Worm (Caenorhabditis elegans) whole organism, L1 larva: ENCODE measurements around the gene dyci-1.

Source experiments
- C04F5.9 ChIP-seq: sonication (generic microtip); optimal IDR thresholded peaks from 2 replicates; lab custom pipeline; 2016; ENCODE audit warnings: missing genetic modification characterization, missing compliant biosample characterization
- C16A3.4 ChIP-seq: fragments of 150-350 bp; optimal IDR thresholded peaks from 2 replicates; lab custom pipeline; 2014; ENCODE audit warnings: missing biosample characterization, missing genetic modification characterization
- C34B4.2 ChIP-seq: sonication (generic microtip); optimal IDR thresholded peaks from 2 replicates; lab custom pipeline; 2017; ENCODE audit warnings: mild to moderate bottlenecking, missing genetic modification characterization, missing compliant biosample characterization
- F16B12.6 ChIP-seq: fragments of 150-350 bp; optimal IDR thresholded peaks from 2 replicates; lab custom pipeline; 2014; ENCODE audit warnings: missing biosample characterization, missing genetic modification characterization
- Y116A8C.19 ChIP-seq: sonication (generic microtip); optimal IDR thresholded peaks from 2 replicates; lab custom pipeline; 2016; ENCODE audit warnings: missing compliant biosample characterization, missing genetic modification characterization, borderline replicate concordance
- aha-1 ChIP-seq: fragments of 150-350 bp; optimal IDR thresholded peaks from 2 replicates; lab custom pipeline; 2014; ENCODE audit warnings: missing biosample characterization, missing genetic modification characterization
- aly-2 ChIP-seq: fragments of 150-350 bp; optimal IDR thresholded peaks from 2 replicates; lab custom pipeline; 2014; ENCODE audit warnings: missing biosample characterization, missing genetic modification characterization
- ama-1 ChIP-seq: fragments of 150-350 bp; optimal IDR thresholded peaks from 2 replicates; lab custom pipeline; 2014
- blmp-1 ChIP-seq: fragments of 150-350 bp; optimal IDR thresholded peaks from 2 replicates; lab custom pipeline; 2014; ENCODE audit warnings: missing biosample characterization, missing genetic modification characterization
- ceh-8 ChIP-seq: fragments of 200-800 bp; sonication (Bioruptor generic); optimal IDR thresholded peaks from 2 replicates; lab custom pipeline; 2018; ENCODE audit warnings: mild to moderate bottlenecking, missing genetic modification characterization, moderate library complexity, missing compliant biosample characterization
- ceh-82 ChIP-seq, 3 experiments: fragments of 150-350 bp in 1 of 3; sonication (generic microtip) in 2 of 3; optimal IDR thresholded peaks; 2 replicates each; lab custom pipeline; 2014 to 2017; ENCODE audit warnings: missing biosample characterization in 3 of 3, missing genetic modification characterization in 3 of 3
- ceh-90 ChIP-seq: sonication (generic microtip); optimal IDR thresholded peaks from 2 replicates; lab custom pipeline; 2016; ENCODE audit warnings: missing genetic modification characterization, missing compliant biosample characterization
- dpl-1 ChIP-seq, 3 experiments: fragments of 150-350 bp in 2 of 3; sonication (generic microtip) in 1 of 3; optimal IDR thresholded peaks; 2 replicates each; lab custom pipeline; 2014 to 2017; ENCODE audit warnings: missing biosample characterization in 3 of 3, missing genetic modification characterization in 3 of 3, missing genetic modification reagents in 3 of 3
- dsc-1 ChIP-seq: sonication (generic microtip); optimal IDR thresholded peaks from 2 replicates; lab custom pipeline; 2016; ENCODE audit warnings: mild to moderate bottlenecking, missing genetic modification characterization, missing compliant biosample characterization
- efl-1 ChIP-seq, 4 experiments: fragments of 150-350 bp; optimal IDR thresholded peaks in 3 of 4; peaks in 1 of 4; 1 replicate in 1 of 4; 2 replicates in 3 of 4; lab custom pipeline; 2014; ENCODE audit warnings: missing biosample characterization in 2 of 4, missing genetic modification characterization in 2 of 4, missing genetic modification reagents in 2 of 4
- egl-27 ChIP-seq, 2 experiments: fragments of 150-350 bp in 1 of 2; sonication (generic microtip); optimal IDR thresholded peaks; 3 replicates each; lab custom pipeline; 2017 to 2018; ENCODE audit warnings: missing biosample characterization in 2 of 2, missing genetic modification characterization in 2 of 2, missing genetic modification reagents in 2 of 2
- elt-2 ChIP-seq: sonication (generic microtip); optimal IDR thresholded peaks from 2 replicates; lab custom pipeline; 2016; ENCODE audit warnings: missing genetic modification characterization, mild to moderate bottlenecking, inconsistent platforms, missing compliant biosample characterization, missing genetic modification reagents
- ets-5 ChIP-seq: fragments of 200-800 bp; sonication (Bioruptor generic); IDR thresholded peaks from 2 replicates; pipeline ENCODE4 v1.3.6; 2022; ENCODE audit warnings: missing genetic modification characterization, missing compliant biosample characterization
- hlh-17 ChIP-seq: fragments of 200-800 bp; sonication (Bioruptor generic); optimal IDR thresholded peaks from 2 replicates; lab custom pipeline; 2018; ENCODE audit warnings: missing genetic modification characterization, mild to moderate bottlenecking, missing compliant biosample characterization, moderate library complexity, borderline replicate concordance
- irx-1 ChIP-seq: sonication (generic microtip); optimal IDR thresholded peaks from 2 replicates; lab custom pipeline; 2016; ENCODE audit warnings: missing genetic modification characterization, missing compliant biosample characterization
- isw-1 ChIP-seq: fragments of 200-800 bp; sonication (Bioruptor generic); IDR thresholded peaks from 2 replicates; pipeline ENCODE4 v1.3.6; 2022; ENCODE audit warnings: missing genetic modification characterization, missing compliant biosample characterization
- jun-1 ChIP-seq: fragments of 150-350 bp; optimal IDR thresholded peaks from 2 replicates; lab custom pipeline; 2014; ENCODE audit warnings: missing biosample characterization, missing genetic modification reagents, missing genetic modification characterization
- lin-13 ChIP-seq: fragments of 150-350 bp; optimal IDR thresholded peaks from 2 replicates; lab custom pipeline; 2014; ENCODE audit warnings: missing biosample characterization, missing genetic modification reagents, missing genetic modification characterization
- lin-15B ChIP-seq: fragments of 150-350 bp; sonication (generic microtip); optimal IDR thresholded peaks from 3 replicates; lab custom pipeline; 2014; ENCODE audit warnings: missing biosample characterization, missing genetic modification characterization
- lin-35 ChIP-seq, 2 experiments: fragments of 150-350 bp; optimal IDR thresholded peaks; 2 replicates each; lab custom pipeline; 2014; ENCODE audit warnings: missing biosample characterization in 2 of 2, missing genetic modification characterization in 2 of 2, missing genetic modification reagents in 2 of 2
- lin-39 ChIP-seq: fragments of 150-350 bp; optimal IDR thresholded peaks from 2 replicates; lab custom pipeline; 2014; ENCODE audit warnings: missing biosample characterization, missing genetic modification reagents, missing genetic modification characterization
- mab-9 ChIP-seq: fragments of 200-800 bp; sonication (Bioruptor generic); IDR thresholded peaks from 2 replicates; pipeline ENCODE4 v1.3.6; 2022; ENCODE audit warnings: missing genetic modification reagents, missing genetic modification characterization, missing compliant biosample characterization
- mdl-1 ChIP-seq, 2 experiments: fragments of 150-350 bp; optimal IDR thresholded peaks; 2 replicates each; lab custom pipeline; 2014 to 2017; ENCODE audit warnings: missing biosample characterization in 2 of 2, missing genetic modification characterization in 2 of 2, inconsistent platforms in 1 of 2
- mep-1 ChIP-seq: fragments of 150-350 bp; optimal IDR thresholded peaks from 2 replicates; lab custom pipeline; 2014; ENCODE audit warnings: missing biosample characterization, missing genetic modification characterization
- nhr-12 ChIP-seq: sonication (generic microtip); optimal IDR thresholded peaks from 2 replicates; lab custom pipeline; 2017; ENCODE audit warnings: missing biosample characterization, missing genetic modification characterization
- nhr-20 ChIP-seq: sonication (generic microtip); optimal IDR thresholded peaks from 2 replicates; lab custom pipeline; 2016; ENCODE audit warnings: mild to moderate bottlenecking, missing genetic modification characterization, missing compliant biosample characterization
- nhr-237 ChIP-seq: fragments of 150-350 bp; optimal IDR thresholded peaks from 2 replicates; lab custom pipeline; 2014; ENCODE audit warnings: missing biosample characterization, missing genetic modification characterization
- nhr-47 ChIP-seq: sonication (generic microtip); optimal IDR thresholded peaks from 2 replicates; lab custom pipeline; 2016; ENCODE audit warnings: mild to moderate bottlenecking, missing genetic modification characterization, moderate library complexity, missing compliant biosample characterization
- nhr-77 ChIP-seq: fragments of 150-350 bp; optimal IDR thresholded peaks from 2 replicates; lab custom pipeline; 2014; ENCODE audit warnings: missing biosample characterization, missing genetic modification characterization
- nhr-84 ChIP-seq: sonication (generic microtip); optimal IDR thresholded peaks from 2 replicates; lab custom pipeline; 2017; ENCODE audit warnings: missing biosample characterization, missing genetic modification characterization
- nhr-85 ChIP-seq: sonication (generic microtip); peaks from one replicate; lab custom pipeline; 2016; ENCODE audit warnings: missing genetic modification characterization, inconsistent platforms, missing compliant biosample characterization
- pag-3 ChIP-seq: sonication (generic microtip); optimal IDR thresholded peaks from 2 replicates; lab custom pipeline; 2017; ENCODE audit warnings: missing genetic modification characterization, mild to moderate bottlenecking, missing compliant biosample characterization, antibody characterized with exemption, borderline replicate concordance; ENCODE audit not compliant: insufficient read depth
- pax-3 ChIP-seq: fragments of 200-800 bp; sonication (Bioruptor generic); optimal IDR thresholded peaks from 2 replicates; lab custom pipeline; 2018; ENCODE audit warnings: mild to moderate bottlenecking, missing genetic modification characterization, moderate library complexity, missing compliant biosample characterization
- snu-23 ChIP-seq: sonication (generic microtip); optimal IDR thresholded peaks from 2 replicates; lab custom pipeline; 2016; ENCODE audit warnings: missing genetic modification characterization, missing compliant biosample characterization
- sox-4 ChIP-seq: sonication (generic microtip); optimal IDR thresholded peaks from 2 replicates; lab custom pipeline; 2016; ENCODE audit warnings: missing genetic modification characterization, missing compliant biosample characterization
- sptf-1 ChIP-seq: fragments of 150-350 bp; optimal IDR thresholded peaks from 2 replicates; lab custom pipeline; 2014; ENCODE audit warnings: missing biosample characterization, missing genetic modification characterization
- sup-37 ChIP-seq: fragments of 200-800 bp; sonication (Bioruptor generic); optimal IDR thresholded peaks from 2 replicates; lab custom pipeline; 2018; ENCODE audit warnings: mild to moderate bottlenecking, missing genetic modification characterization, missing compliant biosample characterization
- swsn-7 ChIP-seq: sonication (generic microtip); optimal IDR thresholded peaks from 2 replicates; lab custom pipeline; 2016; ENCODE audit warnings: missing genetic modification characterization, missing compliant biosample characterization
- unc-86 ChIP-seq: sonication (generic microtip); optimal IDR thresholded peaks from 2 replicates; lab custom pipeline; 2016; ENCODE audit warnings: missing genetic modification characterization, missing compliant biosample characterization
- vab-15 ChIP-seq: sonication (generic microtip); optimal IDR thresholded peaks from 2 replicates; lab custom pipeline; 2017; ENCODE audit warnings: missing genotype, mild to moderate bottlenecking, missing genetic modification characterization, missing compliant biosample characterization
- xbp-1 ChIP-seq: sonication (generic microtip); optimal IDR thresholded peaks from 2 replicates; lab custom pipeline; 2016; ENCODE audit warnings: missing genetic modification characterization, missing compliant biosample characterization
- zag-1 ChIP-seq: fragments of 150-350 bp; optimal IDR thresholded peaks from 2 replicates; lab custom pipeline; 2014; ENCODE audit warnings: missing biosample characterization, missing genetic modification characterization
- ztf-11 ChIP-seq, 2 experiments: sonication (generic microtip); optimal IDR thresholded peaks; 2 replicates each; lab custom pipeline; 2016 to 2017; ENCODE audit warnings: missing genetic modification characterization in 2 of 2, missing biosample characterization in 1 of 2, missing compliant biosample characterization in 1 of 2

Gene dyci-1

ce11 chrIV:6757614-6758013, 27.5 kb downstream of the dyci-1 start:
- TF ChIP-seq Y116A8C.19 (no peak), lin-39 (tag; lab: Kevin White, UChicago) (no peak), ceh-82 (tag; optimal IDR thresholded peaks at IDR 0.05; lab: Kevin White, UChicago) (no peak), nhr-84 (tag; lab: Kevin White, UChicago) (no peak)

DNA sequence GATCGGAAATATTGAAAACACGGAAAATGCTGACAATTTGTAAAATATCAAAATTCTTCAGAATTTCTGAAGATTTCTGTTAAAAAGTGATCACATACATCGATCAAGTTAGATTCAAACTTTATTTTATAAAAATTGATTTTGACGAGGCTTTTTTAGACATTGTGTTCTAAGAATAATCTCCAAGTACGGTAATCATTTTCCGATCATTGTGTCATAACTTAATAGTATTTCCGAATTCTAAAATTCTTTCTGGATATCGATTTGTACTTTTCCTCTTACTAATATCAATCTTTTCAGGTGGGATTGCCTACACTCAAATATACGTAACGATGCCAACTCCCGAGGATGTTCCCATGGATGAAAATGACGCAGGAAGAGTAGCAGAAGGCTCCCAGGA, 28.1 kb downstream of the dyci-1 start, which contains the start of gene usp-4:
usp-4 (plus strand) TSS at position 301 of the 400 bp plus-strand sequence.
- TF ChIP-seq F16B12.6 (tag; lab: Kevin White, UChicago) = no peak
- no peak for TF ChIP-seq mep-1 (tag; lab: Kevin White, UChicago)
- TF ChIP-seq nhr-47 (tag; lab: Kevin White, UChicago) = no peak
- TF ChIP-seq mab-9 (GFP tag; lab: Robert Waterston, UW) = no peak
- TF ChIP-seq hlh-17 (GFP tag; lab: Kevin White, UChicago) = no peak
- TF ChIP-seq snu-23 (GFP tag; lab: Kevin White, UChicago) = no peak
- TF ChIP-seq C34B4.2 = no peak
- no peak for TF ChIP-seq aly-2 (tag; lab: Kevin White, UChicago)
- no peak for TF ChIP-seq sptf-1 (tag; lab: Kevin White, UChicago)
- TF ChIP-seq lin-15B (tag; lab: Kevin White, UChicago) = no peak
- TF ChIP-seq nhr-85 = no peak
- no peak for TF ChIP-seq isw-1 (GFP tag; lab: Robert Waterston, UW)
- no peak for TF ChIP-seq pax-3
- no peak for TF ChIP-seq ets-5 (GFP tag; lab: Robert Waterston, UW)
- TF ChIP-seq nhr-77 (tag; lab: Kevin White, UChicago) = no peak
- no peak for TF ChIP-seq unc-86 (tag; lab: Kevin White, UChicago)
- no peak for TF ChIP-seq efl-1 (optimal IDR thresholded peaks at IDR 0.05; lab: Kevin White, UChicago)
- no peak for TF ChIP-seq efl-1 (GFP tag; optimal IDR thresholded peaks at IDR 0.05 in 1 of 2; lab: Kevin White, UChicago)
- TF ChIP-seq sox-4 (tag; lab: Kevin White, UChicago) = no peak
- no peak for TF ChIP-seq nhr-20 (tag; lab: Kevin White, UChicago)

DNA sequence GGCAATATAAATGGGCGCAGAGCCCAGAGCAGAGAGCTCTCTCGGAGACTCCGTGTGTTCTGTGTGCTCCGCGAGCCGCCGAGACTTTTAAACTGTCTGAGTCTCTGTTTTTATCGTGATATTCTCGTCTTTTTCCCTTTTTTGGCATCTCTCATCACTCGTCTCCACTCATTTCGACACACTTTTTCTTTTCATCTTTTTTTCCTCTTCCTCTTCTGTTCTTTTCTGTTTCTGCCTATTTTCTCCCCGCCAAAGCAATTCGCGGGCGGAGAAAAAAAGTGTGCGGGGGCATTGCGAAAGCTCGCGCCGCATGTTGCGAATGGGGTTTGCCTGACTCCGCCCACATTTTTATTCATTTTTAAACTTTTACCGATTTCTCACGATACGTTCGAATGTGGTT, 28.7 kb downstream of the dyci-1 start:
- TF ChIP-seq ceh-90 (tag; lab: Kevin White, UChicago) (peak; percentile 21), C16A3.4 (tag; lab: Kevin White, UChicago) (peak; percentile 92), ztf-11 (tag; optimal IDR thresholded peaks at IDR 0.05; lab: Kevin White, UChicago) (peak in 1 of 2 experiments; percentile 71), zag-1 (tag; lab: Kevin White, UChicago) (peak; percentile 16), jun-1 (tag; lab: Kevin White, UChicago) (peak; percentile 78), C04F5.9 (tag; lab: Kevin White, UChicago) (no peak), pag-3 (tag; lab: Kevin White, UChicago) (no peak), egl-27 (tag; optimal IDR thresholded peaks at IDR 0.05; lab: Kevin White, UChicago) (no peak), dsc-1 (tag; lab: Kevin White, UChicago) (peak; percentile 62), elt-2 (tag; lab: Kevin White, UChicago) (peak; percentile 73), nhr-237 (tag; lab: Kevin White, UChicago) (peak; percentile 69), dpl-1 (GFP tag; optimal IDR thresholded peaks at IDR 0.05; lab: Kevin White, UChicago) (peak; percentile 71 to 82 (median 75)), mdl-1 (tag; optimal IDR thresholded peaks at IDR 0.05; lab: Kevin White, UChicago) (peak in 1 of 2 experiments; percentile 73), sup-37 (GFP tag; lab: Kevin White, UChicago) (peak; percentile 29), unc-86 (tag; lab: Kevin White, UChicago) (peak; percentile 87), C34B4.2 (no peak), snu-23 (GFP tag; lab: Kevin White, UChicago) (peak; percentile 92), lin-35 (GFP tag; optimal IDR thresholded peaks at IDR 0.05; lab: Kevin White, UChicago) (peak; percentile 82 to 86), nhr-12 (tag; lab: Kevin White, UChicago) (no peak), aly-2 (tag; lab: Kevin White, UChicago) (peak; percentile 30), blmp-1 (tag; lab: Kevin White, UChicago) (peak; percentile 91), ama-1 (lab: Kevin White, UChicago) (peak; percentile 37), vab-15 (tag; lab: Kevin White, UChicago) (peak; percentile 10), ceh-82 (tag; optimal IDR thresholded peaks at IDR 0.05; lab: Kevin White, UChicago) (peak; percentile 76 to 89 (median 84)), xbp-1 (tag; lab: Kevin White, UChicago) (peak; percentile 84), efl-1 (optimal IDR thresholded peaks at IDR 0.05; lab: Kevin White, UChicago) (peak; percentile 80 to 87), efl-1 (GFP tag; optimal IDR thresholded peaks at IDR 0.05 in 1 of 2; lab: Kevin White, UChicago) (peak; percentile 71 to 96), irx-1 (tag; lab: Kevin White, UChicago) (peak; percentile 78), swsn-7 (peak; percentile 89), ceh-8 (GFP tag; lab: Kevin White, UChicago) (peak; percentile 83), Y116A8C.19 (peak; percentile 3), aha-1 (tag; lab: Kevin White, UChicago) (peak; percentile 15), lin-13 (GFP tag; lab: Kevin White, UChicago) (peak; percentile 76)
